Fruit fly (Drosophila melanogaster) whole organism, embryonic: Measurements from ENCODE around the gene Prtl99C.
A peak's percentile ranks its signal among the peaks of the same experiment; 100 is the strongest.

Experiments
- Atf6 ChIP-seq: fragments of 200-800 bp; sonication (Bioruptor generic); IDR thresholded peaks from 2 replicates; pipeline ENCODE4 v1.3.6; 2022; ENCODE audit warnings: missing biosample characterization, missing genetic modification characterization
- B-H1 ChIP-seq: fragments of 200-800 bp; sonication (Bioruptor generic); IDR thresholded peaks from 3 replicates; pipeline ENCODE4 v1.3.6; 2022; ENCODE audit warnings: missing biosample characterization, missing genetic modification characterization
- Bgb ChIP-seq: fragments of 200-800 bp; sonication (Bioruptor generic); IDR thresholded peaks from 2 replicates; pipeline ENCODE4 v1.3.6; 2022; ENCODE audit warnings: missing biosample characterization, missing genetic modification characterization; ENCODE audit not compliant: partially characterized antibody
- BtbVII ChIP-seq: fragments of 200-800 bp; sonication (Bioruptor generic); optimal IDR thresholded peaks from 3 replicates; lab custom pipeline; 2017; ENCODE audit warnings: missing biosample characterization, mild to moderate bottlenecking, missing genetic modification characterization
- Bteb2 ChIP-seq: fragments of 200-800 bp; sonication (Bioruptor generic); optimal IDR thresholded peaks from 2 replicates; lab custom pipeline; 2016; ENCODE audit warnings: missing biosample characterization, missing genetic modification characterization
- CG11504 ChIP-seq: fragments of 200-800 bp; sonication (Bioruptor generic); optimal IDR thresholded peaks from 3 replicates; lab custom pipeline; 2019; ENCODE audit warnings: missing biosample characterization, mild to moderate bottlenecking, missing genetic modification characterization, moderate library complexity
- CG11560 ChIP-seq: fragments of 200-800 bp; sonication (Bioruptor generic); IDR thresholded peaks from 3 replicates; pipeline ENCODE4 v1.3.6; 2022; ENCODE audit warnings: missing biosample characterization, missing genetic modification characterization
- CG12659 ChIP-seq: fragments of 200-800 bp; sonication (Bioruptor generic); optimal IDR thresholded peaks from 3 replicates; lab custom pipeline; 2017; ENCODE audit warnings: mild to moderate bottlenecking, missing biosample characterization, missing genetic modification reagents, missing genetic modification characterization
- CG12769 ChIP-seq: fragments of 200-800 bp; sonication (Bioruptor generic); optimal IDR thresholded peaks from 2 replicates; lab custom pipeline; 2019; ENCODE audit warnings: missing biosample characterization, mild to moderate bottlenecking, missing genetic modification characterization, moderate library complexity
- CG13894 ChIP-seq: fragments of 200-800 bp; sonication (Bioruptor generic); optimal IDR thresholded peaks from 3 replicates; lab custom pipeline; 2018; ENCODE audit warnings: missing biosample characterization, mild to moderate bottlenecking, missing genetic modification characterization, moderate library complexity
- CG1529 ChIP-seq: fragments of 200-800 bp; sonication (Bioruptor generic); optimal IDR thresholded peaks from 3 replicates; lab custom pipeline; 2018; ENCODE audit warnings: missing biosample characterization, missing genetic modification characterization
- CG16815 ChIP-seq: fragments of 200-800 bp; sonication (Bioruptor generic); optimal IDR thresholded peaks from 3 replicates; lab custom pipeline; 2017; ENCODE audit warnings: missing biosample characterization, mild to moderate bottlenecking, missing genetic modification characterization
- CG17186 ChIP-seq: fragments of 200-800 bp; sonication (Bioruptor generic); optimal IDR thresholded peaks from 3 replicates; lab custom pipeline; 2017; ENCODE audit warnings: missing biosample characterization, missing genetic modification reagents, missing genetic modification characterization
- CG2129 ChIP-seq: fragments of 200-800 bp; sonication (Bioruptor generic); IDR thresholded peaks from 2 replicates; pipeline ENCODE4 v1.3.6; 2022; ENCODE audit warnings: missing biosample characterization, missing genetic modification characterization; ENCODE audit not compliant: partially characterized antibody
- CG31441 ChIP-seq: fragments of 200-800 bp; sonication (Bioruptor generic); IDR thresholded peaks from 2 replicates; pipeline ENCODE4 v1.3.6; 2022; ENCODE audit warnings: missing biosample characterization, missing genetic modification characterization
- CG32767 ChIP-seq: fragments of 200-800 bp; sonication (Bioruptor generic); IDR thresholded peaks from 2 replicates; pipeline ENCODE4 v1.3.6; 2022; ENCODE audit warnings: missing biosample characterization, missing genetic modification characterization
- CG4617 ChIP-seq: fragments of 200-800 bp; sonication (Bioruptor generic); optimal IDR thresholded peaks from 3 replicates; lab custom pipeline; 2016; ENCODE audit warnings: missing biosample characterization, missing genetic modification characterization, borderline replicate concordance
- CG6254 ChIP-seq: fragments of 200-800 bp; sonication (Bioruptor generic); optimal IDR thresholded peaks from 3 replicates; lab custom pipeline; 2017; ENCODE audit warnings: mild to moderate bottlenecking, missing biosample characterization, missing genetic modification reagents, missing genetic modification characterization
- CG7839 ChIP-seq: fragments of 200-800 bp; sonication (Bioruptor generic); optimal IDR thresholded peaks from 3 replicates; lab custom pipeline; 2018; ENCODE audit warnings: missing biosample characterization, mild to moderate bottlenecking, missing genetic modification characterization, moderate library complexity
- CG8924 ChIP-seq: fragments of 200-800 bp; optimal IDR thresholded peaks from 3 replicates; lab custom pipeline; 2019; ENCODE audit warnings: missing biosample characterization, mild to moderate bottlenecking, missing genetic modification characterization, moderate library complexity
- CG9215 ChIP-seq: fragments of 200-800 bp; sonication (Bioruptor generic); IDR thresholded peaks from 2 replicates; pipeline ENCODE4 v1.3.6; 2022; ENCODE audit warnings: missing biosample characterization, missing genetic modification characterization
- CG9437 ChIP-seq: fragments of 200-800 bp; sonication (Bioruptor generic); optimal IDR thresholded peaks from 2 replicates; lab custom pipeline; 2018; ENCODE audit warnings: missing biosample characterization, mild to moderate bottlenecking, missing genetic modification characterization
- CHES-1-like ChIP-seq: fragments of 200-800 bp; sonication (Bioruptor generic); optimal IDR thresholded peaks from 2 replicates; lab custom pipeline; 2016; ENCODE audit warnings: missing biosample characterization, missing genetic modification characterization
- Dref ChIP-seq: fragments of 200-800 bp; sonication (Bioruptor generic); IDR thresholded peaks from 2 replicates; pipeline ENCODE4 v1.3.6; 2022; ENCODE audit warnings: missing biosample characterization, missing genetic modification characterization
- E2f2 ChIP-seq: fragments of 200-800 bp; sonication (Bioruptor generic); IDR thresholded peaks from 2 replicates; pipeline ENCODE4 v1.3.6; 2022; ENCODE audit warnings: missing biosample characterization, missing genetic modification characterization
- ERR ChIP-seq: fragments of 200-800 bp; sonication (Bioruptor generic); optimal IDR thresholded peaks from 2 replicates; lab custom pipeline; 2016; ENCODE audit warnings: missing biosample characterization, missing genetic modification characterization
- Fer1 ChIP-seq: fragments of 200-800 bp; sonication (Bioruptor generic); optimal IDR thresholded peaks from 2 replicates; lab custom pipeline; 2017; ENCODE audit warnings: missing biosample characterization, mild to moderate bottlenecking, missing genetic modification characterization
- GATAe ChIP-seq: fragments of 200-800 bp; sonication (Bioruptor generic); conservative IDR thresholded peaks from 2 replicates; pipeline ENCODE4 v1.3.6; 2022; ENCODE audit warnings: missing biosample characterization, missing genetic modification characterization
- H2.0 ChIP-seq: fragments of 200-800 bp; sonication (Bioruptor generic); IDR thresholded peaks from 2 replicates; pipeline ENCODE4 v1.3.6; 2022; ENCODE audit warnings: missing biosample characterization, missing genetic modification characterization
- Hand ChIP-seq: fragments of 200-800 bp; sonication (Bioruptor generic); optimal IDR thresholded peaks from 2 replicates; lab custom pipeline; 2017; ENCODE audit warnings: mild to moderate bottlenecking, missing biosample characterization, missing genetic modification reagents, missing genetic modification characterization
- HmgD ChIP-seq: fragments of 200-800 bp; sonication (Bioruptor generic); optimal IDR thresholded peaks from 3 replicates; lab custom pipeline; 2016; ENCODE audit warnings: missing biosample characterization, missing genetic modification characterization
- HmgZ ChIP-seq: fragments of 200-800 bp; sonication (Bioruptor generic); optimal IDR thresholded peaks from 2 replicates; lab custom pipeline; 2018; ENCODE audit warnings: missing biosample characterization, mild to moderate bottlenecking, missing genetic modification characterization
- Hr39 ChIP-seq: fragments of >200 bp; optimal IDR thresholded peaks from 2 replicates; lab custom pipeline; 2017
- Nf-YC ChIP-seq: fragments of 200-800 bp; optimal IDR thresholded peaks from 3 replicates; lab custom pipeline; 2019; ENCODE audit warnings: missing biosample characterization, mild to moderate bottlenecking, missing genetic modification characterization, moderate library complexity
- PHDP ChIP-seq: fragments of 200-800 bp; sonication (Bioruptor generic); optimal IDR thresholded peaks from 3 replicates; lab custom pipeline; 2018; ENCODE audit warnings: missing biosample characterization, mild to moderate bottlenecking, missing genetic modification characterization, moderate library complexity
- Poxn ChIP-seq: fragments of 200-800 bp; sonication (Bioruptor generic); IDR thresholded peaks from 2 replicates; pipeline ENCODE4 v1.3.6; 2022; ENCODE audit warnings: missing biosample characterization, missing genetic modification characterization
- Ptx1 ChIP-seq: fragments of 200-800 bp; sonication (Bioruptor generic); IDR thresholded peaks from 2 replicates; pipeline ENCODE4 v1.3.6; 2022; ENCODE audit warnings: missing biosample characterization, missing genetic modification characterization
- aop ChIP-seq: fragments of 200-800 bp; sonication (Bioruptor generic); IDR thresholded peaks from 2 replicates; pipeline ENCODE4 v1.3.6; 2022; ENCODE audit warnings: missing biosample characterization, missing genetic modification characterization
- cwo ChIP-seq: fragments of 200-800 bp; sonication (Bioruptor generic); optimal IDR thresholded peaks from 3 replicates; lab custom pipeline; 2017; ENCODE audit warnings: missing biosample characterization, missing genetic modification characterization, mild to moderate bottlenecking, moderate library complexity, missing genetic modification reagents
- dm ChIP-seq: fragments of 200-800 bp; sonication (Bioruptor generic); optimal IDR thresholded peaks from 3 replicates; lab custom pipeline; 2016; ENCODE audit warnings: missing biosample characterization, missing genetic modification characterization
- lbe ChIP-seq: fragments of 200-800 bp; sonication (Bioruptor generic); optimal IDR thresholded peaks from 2 replicates; lab custom pipeline; 2016; ENCODE audit warnings: missing biosample characterization, mild to moderate bottlenecking, missing genetic modification characterization
- nom ChIP-seq: fragments of 200-800 bp; sonication (Bioruptor generic); optimal IDR thresholded peaks from 2 replicates; lab custom pipeline; 2017; ENCODE audit warnings: missing biosample characterization, missing genetic modification characterization, mild to moderate bottlenecking, moderate library complexity, missing genetic modification reagents
- p53 ChIP-seq: fragments of 200-800 bp; sonication (Bioruptor generic); optimal IDR thresholded peaks from 2 replicates; lab custom pipeline; 2016; ENCODE audit warnings: missing biosample characterization, missing genetic modification characterization
- run ChIP-seq: fragments of 200-800 bp; sonication (Bioruptor generic); optimal IDR thresholded peaks from 3 replicates; lab custom pipeline; 2018; ENCODE audit warnings: missing biosample characterization, mild to moderate bottlenecking, missing genetic modification characterization
- sens-2 ChIP-seq: fragments of 200-800 bp; sonication (Bioruptor generic); IDR thresholded peaks from 2 replicates; pipeline ENCODE4 v1.3.6; 2022; ENCODE audit warnings: missing biosample characterization, missing genetic modification characterization
- shn ChIP-seq: fragments of 200-800 bp; sonication (Bioruptor generic); optimal IDR thresholded peaks from 3 replicates; lab custom pipeline; 2016; ENCODE audit warnings: missing biosample characterization, missing genetic modification characterization
- sisA ChIP-seq: fragments of 200-800 bp; sonication (Bioruptor generic); IDR thresholded peaks from 2 replicates; pipeline ENCODE4 v1.3.6; 2022; ENCODE audit warnings: missing biosample characterization, missing genetic modification characterization
- slbo ChIP-seq: fragments of 200-800 bp; sonication (Bioruptor generic); IDR thresholded peaks from 2 replicates; pipeline ENCODE4 v1.3.6; 2022; ENCODE audit warnings: missing biosample characterization, missing genetic modification characterization
- sob ChIP-seq: fragments of 200-800 bp; sonication (Bioruptor generic); IDR thresholded peaks from 2 replicates; pipeline ENCODE4 v1.3.6; 2022; ENCODE audit warnings: missing biosample characterization, missing genetic modification characterization
- tgo ChIP-seq: fragments of 200-800 bp; sonication (Bioruptor generic); IDR thresholded peaks from 3 replicates; pipeline ENCODE4 v1.3.6; 2022; ENCODE audit warnings: missing biosample characterization, missing genetic modification characterization
- tin ChIP-seq: fragments of 200-800 bp; sonication (Bioruptor generic); optimal IDR thresholded peaks from 3 replicates; lab custom pipeline; 2016; ENCODE audit warnings: missing biosample characterization, missing genetic modification characterization
- ttk ChIP-seq: fragments of 200-800 bp; sonication (Bioruptor generic); IDR thresholded peaks from 2 replicates; pipeline ENCODE4 v2.1.2; 2022; ENCODE audit warnings: missing biosample characterization, missing genetic modification characterization
- zen2 ChIP-seq: fragments of 200-800 bp; sonication (Bioruptor generic); IDR thresholded peaks from 3 replicates; pipeline ENCODE4 v1.3.6; 2022; ENCODE audit warnings: missing biosample characterization, missing genetic modification characterization; ENCODE audit not compliant: partially characterized antibody

The Prtl99C gene

DNA sequence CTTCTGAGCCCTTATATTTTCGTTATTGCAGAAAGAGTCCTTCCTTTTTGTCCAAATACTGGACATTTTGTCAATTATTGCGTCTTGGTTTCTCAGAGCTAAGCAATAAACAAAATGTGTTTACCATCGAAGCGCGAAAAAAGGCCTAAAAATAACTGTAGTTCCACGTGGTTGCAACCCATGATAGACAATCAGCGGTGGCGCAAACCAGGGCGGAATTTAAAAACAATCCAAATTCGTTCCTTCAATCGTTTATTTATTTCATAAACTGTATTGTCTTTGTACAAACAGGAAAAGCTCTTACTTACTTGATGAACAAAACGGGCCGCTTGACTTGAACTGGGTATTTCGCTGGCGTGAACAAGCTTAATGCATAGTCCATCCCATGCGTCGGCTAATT lies 23.1 kb downstream of the Prtl99C start, which contains the start of gene CG7824:
Gene CG7824 (minus strand): TSS at position 131 of the 400 bp plus-strand sequence.
- TF ChIP-seq aop (GFP tag; lab: Robert Waterston, UW) (no peak), run (no peak), CG13894 (tag; lab: Kevin White, UChicago) (no peak), Hr39 (lab: Kevin White, UChicago) (no peak), p53 (GFP tag; lab: Kevin White, UChicago) (no peak), shn (no peak), CG8924 (tag; lab: Kevin White, UChicago) (no peak), Ptx1 (GFP tag; lab: Robert Waterston, UW) (no peak), sens-2 (GFP tag; lab: Robert Waterston, UW) (no peak), ttk (no peak), tgo (GFP tag; lab: Robert Waterston, UW) (no peak), CG9215 (GFP tag; lab: Robert Waterston, UW) (no peak), CG11504 (tag; lab: Kevin White, UChicago) (no peak), zen2 (GFP tag; lab: Robert Waterston, UW) (no peak), E2f2 (GFP tag; lab: Robert Waterston, UW) (peak; percentile 88), PHDP (tag; lab: Kevin White, UChicago) (no peak), CG16815 (GFP tag; lab: Kevin White, UChicago) (no peak), CG1529 (GFP tag; lab: Kevin White, UChicago) (no peak), CG7839 (tag; lab: Kevin White, UChicago) (no peak), cwo (GFP tag; lab: Kevin White, UChicago) (no peak), CG17186 (peak; percentile 21), CG12769 (tag; lab: Kevin White, UChicago) (no peak), ERR (GFP tag; lab: Kevin White, UChicago) (no peak), CG4617 (peak; percentile 67), Bgb (no peak), GATAe (GFP tag; lab: Robert Waterston, UW) (no peak), slbo (GFP tag; lab: Robert Waterston, UW) (no peak), Fer1 (GFP tag; lab: Kevin White, UChicago) (no peak), Bteb2 (GFP tag; lab: Kevin White, UChicago) (no peak), Nf-YC (tag; lab: Kevin White, UChicago) (no peak), CG2129 (GFP tag; lab: Robert Waterston, UW) (no peak), dm (GFP tag; lab: Kevin White, UChicago) (peak; percentile 13), tin (GFP tag; lab: Kevin White, UChicago) (no peak), sisA (GFP tag; lab: Robert Waterston, UW) (no peak), CHES-1-like (GFP tag; lab: Kevin White, UChicago) (no peak), Atf6 (no peak), CG9437 (no peak), CG31441 (GFP tag; lab: Robert Waterston, UW) (no peak), CG12659 (GFP tag; lab: Kevin White, UChicago) (peak; percentile 36), B-H1 (GFP tag; lab: Robert Waterston, UW) (no peak), sob (GFP tag; lab: Robert Waterston, UW) (no peak), CG32767 (GFP tag; lab: Robert Waterston, UW) (no peak), nom (GFP tag; lab: Kevin White, UChicago) (no peak), BtbVII (GFP tag; lab: Kevin White, UChicago) (no peak), Poxn (GFP tag; lab: Robert Waterston, UW) (no peak), Hand (GFP tag; lab: Kevin White, UChicago) (no peak), H2.0 (GFP tag; lab: Robert Waterston, UW) (no peak), HmgD (GFP tag; lab: Kevin White, UChicago) (peak; percentile 6), CG11560 (tag; lab: Robert Waterston, UW) (no peak), lbe (GFP tag; lab: Kevin White, UChicago) (no peak), CG6254 (GFP tag; lab: Kevin White, UChicago) (no peak), HmgZ (tag; lab: Kevin White, UChicago) (peak; percentile 45), Dref (peak; percentile 51)
